Fruit fly (Drosophila melanogaster) whole organism, adult: ENCODE results near the gene CG42671.

Source experiments
- CG11617 ChIP-seq: fragments of 200-800 bp; sonication (Bioruptor generic); optimal IDR thresholded peaks from 2 replicates; lab custom pipeline; 2017; ENCODE audit warnings: mild to moderate bottlenecking, missing biosample characterization, missing genetic modification reagents, missing genetic modification characterization
- CG12768 ChIP-seq: fragments of 200-800 bp; sonication (Bioruptor generic); optimal IDR thresholded peaks from 2 replicates; lab custom pipeline; 2017; ENCODE audit warnings: missing biosample characterization, missing genetic modification characterization, mild to moderate bottlenecking, moderate library complexity, missing genetic modification reagents
- CG14711 ChIP-seq: fragments of 200-800 bp; sonication (Bioruptor generic); optimal IDR thresholded peaks from 2 replicates; lab custom pipeline; 2018; ENCODE audit warnings: missing biosample characterization, mild to moderate bottlenecking, missing genetic modification characterization, moderate library complexity
- CG1620 ChIP-seq: fragments of 200-800 bp; sonication (Bioruptor generic); optimal IDR thresholded peaks from 2 replicates; lab custom pipeline; 2016; ENCODE audit warnings: missing biosample characterization, missing genetic modification characterization
- CG33017 ChIP-seq: fragments of 200-800 bp; sonication (Bioruptor generic); optimal IDR thresholded peaks from 2 replicates; lab custom pipeline; 2018; ENCODE audit warnings: missing biosample characterization, mild to moderate bottlenecking, missing genetic modification characterization, moderate library complexity
- CG5204 ChIP-seq: fragments of 200-800 bp; sonication (Bioruptor generic); optimal IDR thresholded peaks from 2 replicates; lab custom pipeline; 2016; ENCODE audit warnings: missing biosample characterization, missing genetic modification characterization
- CG7045 ChIP-seq: fragments of 200-800 bp; sonication (Bioruptor generic); optimal IDR thresholded peaks from 2 replicates; lab custom pipeline; 2017; ENCODE audit warnings: missing biosample characterization, mild to moderate bottlenecking, missing genetic modification characterization
- CG7101 ChIP-seq: fragments of 200-800 bp; sonication (Bioruptor generic); optimal IDR thresholded peaks from 2 replicates; lab custom pipeline; 2018; ENCODE audit warnings: missing biosample characterization, mild to moderate bottlenecking, missing genetic modification characterization, moderate library complexity
- Clk ChIP-seq: fragments of 200-800 bp; sonication (Bioruptor generic); optimal IDR thresholded peaks from 2 replicates; lab custom pipeline; 2017; ENCODE audit warnings: missing biosample characterization, missing genetic modification characterization
- Crg-1 ChIP-seq: fragments of 200-800 bp; sonication (Bioruptor generic); optimal IDR thresholded peaks from 2 replicates; lab custom pipeline; 2016; ENCODE audit warnings: missing biosample characterization, missing genetic modification characterization
- Hr96 ChIP-seq: fragments of 200-800 bp; sonication (Bioruptor generic); optimal IDR thresholded peaks from 2 replicates; lab custom pipeline; 2016; ENCODE audit warnings: missing biosample characterization, missing genetic modification characterization
- Mnt ChIP-seq: fragments of 200-800 bp; sonication (Bioruptor generic); optimal IDR thresholded peaks from 2 replicates; lab custom pipeline; 2016; ENCODE audit warnings: missing biosample characterization, mild to moderate bottlenecking, missing genetic modification characterization
- bab1 ChIP-seq: fragments of 200-800 bp; sonication (Bioruptor generic); optimal IDR thresholded peaks from 3 replicates; lab custom pipeline; 2019; ENCODE audit warnings: missing biosample characterization, mild to moderate bottlenecking, missing genetic modification characterization, moderate library complexity
- cic ChIP-seq: fragments of 200-800 bp; sonication (Bioruptor generic); optimal IDR thresholded peaks from 2 replicates; lab custom pipeline; 2017; ENCODE audit warnings: missing biosample characterization, mild to moderate bottlenecking, missing genetic modification characterization, moderate library complexity
- cnc ChIP-seq, 2 experiments: fragments of >200 bp; optimal IDR thresholded peaks; 2 replicates each; lab custom pipeline; 2017
- kay ChIP-seq: fragments of 200-800 bp; sonication (Bioruptor generic); peaks from one replicate; lab custom pipeline; 2016; ENCODE audit warnings: missing biosample characterization, missing genetic modification characterization, borderline replicate concordance
- ovo ChIP-seq: fragments of 200-800 bp; sonication (Bioruptor generic); optimal IDR thresholded peaks from 2 replicates; lab custom pipeline; 2016; ENCODE audit warnings: missing biosample characterization, missing genetic modification characterization
- pad ChIP-seq: fragments of 200-800 bp; sonication (Bioruptor generic); optimal IDR thresholded peaks from 3 replicates; lab custom pipeline; 2017; ENCODE audit warnings: missing biosample characterization, missing genetic modification characterization, mild to moderate bottlenecking, moderate library complexity, missing genetic modification reagents
- tj ChIP-seq: fragments of 200-800 bp; sonication (Bioruptor generic); optimal IDR thresholded peaks from 3 replicates; lab custom pipeline; 2017; ENCODE audit warnings: missing biosample characterization, mild to moderate bottlenecking, missing genetic modification characterization, moderate library complexity
- toe ChIP-seq: fragments of 200-800 bp; sonication (Bioruptor generic); optimal IDR thresholded peaks from 2 replicates; lab custom pipeline; 2016; ENCODE audit warnings: missing biosample characterization, missing genetic modification characterization

The CG42671 gene

DNA sequence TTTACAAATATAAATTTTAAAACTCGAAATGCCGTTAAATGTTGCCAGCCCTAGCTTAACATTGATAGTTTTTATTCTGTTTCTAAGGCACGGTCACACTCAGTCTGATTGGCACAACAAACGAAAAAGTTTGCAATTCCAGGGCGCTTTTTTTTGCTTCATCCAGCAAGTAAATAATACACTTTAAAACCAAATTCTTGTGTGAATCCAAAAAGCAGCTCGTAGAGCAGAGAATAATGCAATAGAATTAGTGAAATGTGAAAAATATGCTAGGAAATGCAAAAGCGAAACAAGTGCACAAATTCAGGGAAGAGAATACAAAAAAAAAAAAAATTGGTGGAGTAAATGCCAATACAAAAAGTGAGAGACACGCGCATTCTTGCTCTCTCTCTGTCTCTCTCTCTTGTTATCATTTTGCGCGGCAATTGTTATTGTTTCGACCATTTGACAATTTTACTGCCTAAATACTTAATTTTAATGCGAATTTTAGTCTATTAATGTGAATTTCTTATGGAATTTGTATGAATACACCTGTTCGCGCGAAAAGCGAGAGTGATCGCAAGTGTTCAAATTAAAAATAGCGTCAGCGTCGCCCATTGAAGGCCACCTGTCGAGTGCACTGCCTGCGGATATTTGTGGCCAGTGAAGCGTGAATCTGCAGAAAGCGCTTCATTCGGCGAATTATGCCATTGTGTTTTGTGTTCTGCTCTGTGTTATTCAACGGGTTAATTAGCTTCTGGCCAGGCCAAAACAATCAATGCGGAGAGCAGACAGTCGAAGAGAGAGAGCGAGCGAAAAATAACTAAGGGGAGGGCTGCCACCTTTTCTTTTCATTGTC is at the start of gene CG42671:
TSS of gene CG42671 (plus strand) at position 100 of the 838 bp plus-strand sequence.
- TF ChIP-seq CG7045 (GFP tag; lab: Kevin White, UChicago) (no peak), CG14711 (no peak), ovo (GFP tag; lab: Kevin White, UChicago) (no peak), Hr96 (GFP tag; lab: Kevin White, UChicago) (no peak), tj (peak; percentile 67), Mnt (GFP tag; lab: Kevin White, UChicago) (peak; percentile 55), pad (GFP tag; lab: Kevin White, UChicago) (no peak), kay (GFP tag; lab: Kevin White, UChicago) (peak; percentile 27), CG33017 (peak; percentile 7), CG5204 (GFP tag; lab: Kevin White, UChicago) (no peak), cnc (optimal IDR thresholded peaks at IDR 0.05; lab: Kevin White, UChicago) (no peak), CG1620 (GFP tag; lab: Kevin White, UChicago) (peak; percentile 48), CG7101 (tag; lab: Kevin White, UChicago) (peak; percentile 4), CG11617 (GFP tag; lab: Kevin White, UChicago) (no peak), cic (GFP tag; lab: Kevin White, UChicago) (peak; percentile 29), CG12768 (GFP tag; lab: Kevin White, UChicago) (no peak), Crg-1 (no peak), toe (GFP tag; lab: Kevin White, UChicago) (no peak), bab1 (GFP tag; lab: Kevin White, UChicago) (peak; percentile 50), Clk (GFP tag; lab: Kevin White, UChicago) (no peak)

DNA sequence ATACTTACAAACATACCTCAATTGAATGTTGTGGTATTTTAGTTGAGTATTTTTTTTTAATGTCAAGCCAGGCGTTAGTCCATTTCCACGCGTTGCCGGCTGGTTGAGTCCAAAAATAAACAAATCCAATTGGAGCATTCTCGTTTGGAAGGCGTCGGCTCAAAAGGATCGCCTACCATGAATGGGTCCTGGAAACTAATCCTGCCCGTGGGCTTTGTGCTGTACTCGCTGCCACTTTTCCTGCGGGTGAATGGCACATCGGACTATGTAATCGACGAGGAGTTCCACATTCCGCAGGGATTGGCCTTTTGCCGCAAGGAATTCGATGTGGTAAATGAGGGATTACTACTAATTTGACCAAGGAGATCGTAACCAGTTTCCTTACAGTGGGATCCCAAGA is 49.4 kb upstream of the CG42671 start, which contains the start of gene Alg10:
TSS of gene Alg10 (plus strand) at position 73 of the 400 bp plus-strand sequence.
- no peak for TF ChIP-seq kay (GFP tag; lab: Kevin White, UChicago)
- TF ChIP-seq CG14711 = no peak
- no peak for TF ChIP-seq Crg-1
- no peak for TF ChIP-seq Hr96 (GFP tag; lab: Kevin White, UChicago)
- TF ChIP-seq Clk (GFP tag; lab: Kevin White, UChicago) = no peak
- no peak for TF ChIP-seq cnc (optimal IDR thresholded peaks at IDR 0.05; lab: Kevin White, UChicago)
- no peak for TF ChIP-seq tj
- TF ChIP-seq CG11617 (GFP tag; lab: Kevin White, UChicago) = no peak
- no peak for TF ChIP-seq bab1 (GFP tag; lab: Kevin White, UChicago)
- TF ChIP-seq CG7045 (GFP tag; lab: Kevin White, UChicago) = no peak
- TF ChIP-seq toe (GFP tag; lab: Kevin White, UChicago) = no peak

DNA sequence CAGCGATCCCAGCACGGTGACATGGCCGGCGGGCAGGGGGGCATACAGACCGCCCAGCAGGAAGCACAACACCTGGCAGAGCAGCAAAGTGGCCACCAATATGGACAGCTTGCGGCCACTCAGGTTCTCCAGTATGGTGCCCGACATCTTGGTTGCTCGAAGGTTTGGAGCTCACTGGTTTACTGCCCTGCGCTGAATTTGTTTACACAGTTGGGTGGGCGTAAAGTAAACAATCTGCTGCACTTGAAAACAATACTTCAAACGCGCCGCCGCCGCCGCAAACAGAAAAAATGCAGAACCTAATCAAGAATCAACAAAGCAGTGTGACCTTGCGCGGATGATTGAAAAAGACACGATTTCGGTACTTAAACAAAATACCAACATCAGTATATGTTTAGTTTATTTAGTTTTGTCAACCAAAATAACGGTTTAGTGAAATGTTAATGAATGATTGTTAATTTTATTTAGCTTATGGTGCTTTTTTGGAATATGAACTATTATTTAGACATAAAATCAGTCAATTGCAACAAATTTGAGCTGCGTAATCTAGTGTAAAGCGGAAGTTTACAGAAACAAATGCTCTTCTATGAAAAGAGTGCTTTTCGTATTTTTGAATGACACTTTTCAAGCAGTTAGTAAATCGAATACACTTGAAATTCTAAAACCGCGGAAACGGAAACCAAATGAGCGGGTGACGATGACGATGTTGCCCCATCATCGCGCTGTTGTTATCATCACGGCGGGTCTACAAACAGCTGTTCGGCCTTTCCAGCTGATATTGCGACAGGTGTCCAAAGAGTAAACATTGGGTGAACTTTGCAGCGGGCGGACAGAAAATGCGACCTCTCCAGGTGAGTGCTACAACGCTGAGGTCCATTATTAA is 44.8 kb upstream of the CG42671 start, which contains the start of the genes wls and Adck5:
TSS of gene wls (minus strand) at position 327 of the 883 bp plus-strand sequence.
TSS of gene Adck5 (plus strand) at position 519 of the 883 bp plus-strand sequence.
- TF ChIP-seq cnc (optimal IDR thresholded peaks at IDR 0.05; lab: Kevin White, UChicago) (no peak), CG5204 (GFP tag; lab: Kevin White, UChicago) (peak; percentile 48), toe (GFP tag; lab: Kevin White, UChicago) (peak; percentile 52), CG7101 (tag; lab: Kevin White, UChicago) (peak; percentile 57), CG7045 (GFP tag; lab: Kevin White, UChicago) (peak; percentile 59), CG11617 (GFP tag; lab: Kevin White, UChicago) (peak; percentile 77), Crg-1 (peak; percentile 38), pad (GFP tag; lab: Kevin White, UChicago) (peak; percentile 43), Hr96 (GFP tag; lab: Kevin White, UChicago) (peak; percentile 46), CG12768 (GFP tag; lab: Kevin White, UChicago) (peak; percentile 67), tj (peak; percentile 35), Mnt (GFP tag; lab: Kevin White, UChicago) (peak; percentile 24), cic (GFP tag; lab: Kevin White, UChicago) (no peak), bab1 (GFP tag; lab: Kevin White, UChicago) (peak; percentile 90), Clk (GFP tag; lab: Kevin White, UChicago) (no peak), CG33017 (peak; percentile 49), CG14711 (peak; percentile 20), ovo (GFP tag; lab: Kevin White, UChicago) (peak; percentile 31), kay (GFP tag; lab: Kevin White, UChicago) (no peak), CG1620 (GFP tag; lab: Kevin White, UChicago) (peak; percentile 47)

DNA sequence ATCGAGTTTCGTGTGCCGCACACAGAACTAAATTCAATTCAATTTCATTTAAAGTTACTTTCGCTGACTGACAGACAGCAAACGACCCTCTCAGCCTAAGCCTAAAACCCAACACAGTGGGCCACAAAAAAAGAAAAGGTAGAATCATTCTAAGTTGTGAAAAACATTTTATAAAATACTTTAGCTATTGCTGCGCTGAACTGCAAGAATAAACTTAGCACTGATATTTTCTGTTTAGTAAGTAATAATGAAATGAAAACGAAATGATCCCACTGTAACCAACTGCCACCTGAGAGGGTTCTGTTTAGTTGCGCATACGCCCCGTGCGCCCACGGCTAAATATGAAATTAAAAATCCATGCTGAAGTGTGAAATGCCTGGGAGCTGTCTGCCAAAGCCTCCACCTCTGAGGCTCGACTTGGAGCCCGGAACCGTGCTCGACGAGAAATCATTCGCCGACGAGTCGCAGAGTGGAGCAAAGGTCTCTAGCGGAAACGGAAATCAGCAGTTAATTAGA is 41.2 kb upstream of the CG42671 start, which contains the start of gene CG14142:
TSS of gene CG14142 (plus strand) at position 466 of the 516 bp plus-strand sequence.
- no peak for TF ChIP-seq pad (GFP tag; lab: Kevin White, UChicago)
- TF ChIP-seq toe (GFP tag; lab: Kevin White, UChicago) = no peak
- no peak for TF ChIP-seq CG7045 (GFP tag; lab: Kevin White, UChicago)
- TF ChIP-seq ovo (GFP tag; lab: Kevin White, UChicago) = no peak
- no peak for TF ChIP-seq Crg-1
- TF ChIP-seq CG11617 (GFP tag; lab: Kevin White, UChicago) = no peak
- no peak for TF ChIP-seq CG14711
- TF ChIP-seq CG33017 = no peak
- no peak for TF ChIP-seq cnc (optimal IDR thresholded peaks at IDR 0.05; lab: Kevin White, UChicago)
- TF ChIP-seq kay (GFP tag; lab: Kevin White, UChicago) = no peak
- TF ChIP-seq cic (GFP tag; lab: Kevin White, UChicago) = no peak
- TF ChIP-seq Clk (GFP tag; lab: Kevin White, UChicago) = no peak
- TF ChIP-seq CG7101 (tag; lab: Kevin White, UChicago) = no peak
- TF ChIP-seq Hr96 (GFP tag; lab: Kevin White, UChicago) = no peak
- no peak for TF ChIP-seq CG5204 (GFP tag; lab: Kevin White, UChicago)
- no peak for TF ChIP-seq bab1 (GFP tag; lab: Kevin White, UChicago)
